Fruit fly (Drosophila melanogaster) S2 (cell line): Measurements from ENCODE around the gene not.

Experiments used
- CG8478 ChIP-seq: fragments of >200 bp; optimal IDR thresholded peaks from 2 replicates; lab custom pipeline; 2018
- CTCF ChIP-seq, 2 experiments: fragments of >200 bp; optimal IDR thresholded peaks; 2 replicates each; lab custom pipeline; 2018

- TF ChIP-seq CTCF (optimal IDR thresholded peaks at IDR 0.05; lab: Kevin White, UChicago), result no peak
- TF ChIP-seq CG8478 (lab: Kevin White, UChicago), result no peak
Measured at dm6 chr3L:18638043-18638442, 16.1 kb upstream of the not start.
